Worm (Caenorhabditis elegans) whole organism, L3 larva: Measurements from ENCODE around the gene C07C7.3.

Experiments
- ama-1 ChIP-seq: fragments of 150-350 bp; optimal IDR thresholded peaks from 2 replicates; lab custom pipeline; 2018
- hmg-11 ChIP-seq: sonication (generic microtip); optimal IDR thresholded peaks from 2 replicates; lab custom pipeline; 2016; ENCODE audit warnings: missing genetic modification characterization, missing compliant biosample characterization
- nhr-11 ChIP-seq: fragments of 150-350 bp; optimal IDR thresholded peaks from 2 replicates; lab custom pipeline; 2014; ENCODE audit warnings: missing biosample characterization, missing genetic modification characterization
- nhr-12 ChIP-seq: fragments of 150-350 bp; optimal IDR thresholded peaks from 2 replicates; lab custom pipeline; 2014; ENCODE audit warnings: missing biosample characterization, missing genetic modification characterization
- nhr-28 ChIP-seq: fragments of 150-350 bp; optimal IDR thresholded peaks from 2 replicates; lab custom pipeline; 2014; ENCODE audit warnings: missing biosample characterization, missing genetic modification characterization
- nhr-76 ChIP-seq: fragments of 150-350 bp; sonication (generic microtip); optimal IDR thresholded peaks from 5 replicates; lab custom pipeline; 2014; ENCODE audit warnings: missing biosample characterization, missing genetic modification characterization
- snpc-4 ChIP-seq: fragments of 150-350 bp; optimal IDR thresholded peaks from 2 replicates; lab custom pipeline; 2014; ENCODE audit warnings: missing biosample characterization, missing genetic modification characterization
- zag-1 ChIP-seq: fragments of 150-350 bp; optimal IDR thresholded peaks from 2 replicates; lab custom pipeline; 2014; ENCODE audit warnings: missing biosample characterization, missing genetic modification characterization
- ztf-11 ChIP-seq: fragments of 150-350 bp; optimal IDR thresholded peaks from 2 replicates; lab custom pipeline; 2014; ENCODE audit warnings: missing biosample characterization, missing genetic modification characterization

DNA sequence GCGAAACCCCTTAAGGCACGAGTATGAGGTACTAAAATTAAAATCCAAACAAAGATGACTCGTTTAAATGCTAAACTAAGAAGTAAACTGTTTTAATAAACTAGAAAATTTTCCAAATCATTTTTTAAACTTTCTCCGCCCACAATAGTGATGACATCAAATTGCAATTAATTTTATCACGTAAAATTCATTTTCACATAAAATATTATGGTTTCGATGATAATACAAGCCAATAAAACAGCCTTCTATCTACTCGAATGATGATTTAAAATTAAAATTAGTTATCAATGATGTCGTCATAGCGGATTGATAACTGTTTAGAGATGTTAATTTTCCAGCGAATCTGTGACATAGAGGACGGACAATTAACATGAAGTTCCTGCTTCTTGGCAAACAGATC, at the start of gene C07C7.3:
- TF ChIP-seq ztf-11 (tag; lab: Kevin White, UChicago) (no peak), ama-1 (lab: Kevin White, UChicago) (no peak), zag-1 (tag; lab: Kevin White, UChicago) (no peak), hmg-11 (no peak), nhr-12 (tag; lab: Kevin White, UChicago) (no peak), nhr-76 (tag; lab: Kevin White, UChicago) (no peak), nhr-11 (no peak), snpc-4 (tag; lab: Kevin White, UChicago) (no peak), nhr-28 (tag; lab: Kevin White, UChicago) (no peak)
